Worm (Caenorhabditis elegans): ENCODE data around the gene srsx-26.

DNA sequence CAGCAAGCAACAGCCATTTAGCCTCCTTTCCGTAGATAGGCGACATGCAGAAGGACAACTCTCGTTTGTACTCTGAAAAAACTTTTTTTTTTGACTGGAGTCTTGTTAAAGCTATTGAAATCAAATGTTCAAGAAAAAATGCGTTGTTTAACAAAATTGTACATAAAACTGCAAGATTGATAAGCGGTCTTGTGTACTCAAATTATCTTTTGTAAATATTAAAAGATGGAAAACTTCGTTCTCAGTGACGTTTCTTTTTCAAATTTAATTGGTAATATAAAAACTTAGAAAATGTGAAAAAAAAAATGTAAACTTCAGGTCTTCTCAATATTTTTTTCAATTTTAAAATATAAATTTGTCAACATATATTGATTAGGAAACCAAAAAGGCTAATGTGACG, 37.3 kb upstream of the srsx-26 start:
- TF ChIP-seq nfya-1 (tag; optimal IDR thresholded peaks at IDR 0.05; ENCODE audit: borderline replicate concordance, insufficient read depth) (no peak), egl-44 (GFP tag; IDR thresholded peaks at IDR 0.05) (no peak), snpc-4 (GFP tag; optimal IDR thresholded peaks at IDR 0.05) (no peak), snpc-4 (tag; optimal IDR thresholded peaks at IDR 0.05) (no peak), ceh-91 (GFP tag; IDR thresholded peaks at IDR 0.05) (no peak), T26A5.8 (tag; optimal IDR thresholded peaks at IDR 0.05) (no peak), ceh-40 (GFP tag; IDR thresholded peaks at IDR 0.05) (no peak), ztf-3 (GFP tag; optimal IDR thresholded peaks at IDR 0.05) (no peak), attf-5 (GFP tag; optimal IDR thresholded peaks at IDR 0.05) (no peak), ama-1 (optimal IDR thresholded peaks at IDR 0.05) (no peak), ama-1 (GFP tag; optimal IDR thresholded peaks at IDR 0.05) (no peak), zim-3 (tag; optimal IDR thresholded peaks at IDR 0.05) (no peak)

All from whole organism, young adult.